Worm (Caenorhabditis elegans) whole organism, late embryonic: Measurements from ENCODE around the gene F44G4.7.

Experiments
- ama-1 ChIP-seq: fragments of 150-350 bp; optimal IDR thresholded peaks from 2 replicates; lab custom pipeline; 2014
- hlh-30 ChIP-seq: sonication (generic microtip); optimal IDR thresholded peaks from 2 replicates; lab custom pipeline; 2017; ENCODE audit warnings: antibody characterized with exemption, missing genetic modification characterization, missing compliant biosample characterization; ENCODE audit not compliant: insufficient read depth
- pax-1 ChIP-seq: fragments of 150-350 bp; optimal IDR thresholded peaks from 2 replicates; lab custom pipeline; 2014; ENCODE audit warnings: missing biosample characterization, missing genetic modification characterization
- ref-2 ChIP-seq: sonication (generic microtip); optimal IDR thresholded peaks from 2 replicates; lab custom pipeline; 2016; ENCODE audit warnings: missing genetic modification characterization, missing compliant biosample characterization
- rnt-1 ChIP-seq: sonication (generic microtip); optimal IDR thresholded peaks from 2 replicates; lab custom pipeline; 2016; ENCODE audit warnings: missing genetic modification characterization, missing compliant biosample characterization
- tbx-2 ChIP-seq: sonication (generic microtip); optimal IDR thresholded peaks from 2 replicates; lab custom pipeline; 2016; ENCODE audit warnings: missing genetic modification characterization, missing compliant biosample characterization

- TF ChIP-seq pax-1 (no peak), tbx-2 (no peak), ama-1 (lab: Kevin White, UChicago) (no peak), hlh-30 (tag; lab: Kevin White, UChicago) (no peak), ref-2 (no peak), rnt-1 (no peak)
Measured at ce11 chrII:9001743-9002222, 3.2 kb downstream of the F44G4.7 start, which contains the start of gene F44G4.6.
